Worm (Caenorhabditis elegans): Measurements from ENCODE around the gene F14F7.4.

The F14F7.4 gene

DNA sequence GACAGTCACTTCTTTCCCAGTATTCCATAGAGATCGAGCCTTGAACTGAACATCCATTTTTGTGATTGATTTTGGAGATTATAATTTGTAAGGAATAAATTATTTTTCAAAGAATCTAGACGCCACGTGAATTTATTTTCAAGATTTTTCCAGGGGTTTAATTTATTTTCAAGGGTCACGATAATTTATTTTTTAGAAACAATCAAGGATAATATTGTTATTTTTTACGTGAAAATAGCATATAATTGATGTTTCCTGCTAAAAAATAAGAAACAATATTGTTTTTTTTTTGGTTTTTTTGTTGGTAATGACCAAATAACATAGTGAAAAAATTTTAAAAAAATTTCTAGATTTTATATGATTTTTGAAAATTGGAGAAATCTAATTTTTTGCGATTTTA is at the start of gene F14F7.4:
TSS of gene F14F7.4 (minus strand) at position 101 of the 400 bp plus-strand sequence.
- TF ChIP-seq nhr-67 (tag; optimal IDR thresholded peaks at IDR 0.05), result no peak
- no peak for TF ChIP-seq pha-4 (tag; optimal IDR thresholded peaks at IDR 0.05)
- no peak for TF ChIP-seq nfya-1 (tag; optimal IDR thresholded peaks at IDR 0.05; ENCODE audit: insufficient read depth)
- TF ChIP-seq nhr-76 (tag; optimal IDR thresholded peaks at IDR 0.05), result no peak
- TF ChIP-seq ceh-16 (tag; optimal IDR thresholded peaks at IDR 0.05), result no peak
- no peak for TF ChIP-seq elt-2 (tag; optimal IDR thresholded peaks at IDR 0.05)
- no peak for TF ChIP-seq tbx-2 (tag; optimal IDR thresholded peaks at IDR 0.05)
- no peak for TF ChIP-seq nhr-43 (tag; optimal IDR thresholded peaks at IDR 0.05; ENCODE audit: poor library complexity, severe bottlenecking)
- TF ChIP-seq lsy-12 (tag; optimal IDR thresholded peaks at IDR 0.05), result no peak
- no peak for TF ChIP-seq nhr-237 (tag; optimal IDR thresholded peaks at IDR 0.05)
- no peak for TF ChIP-seq nhr-77 (tag; optimal IDR thresholded peaks at IDR 0.05)
- no peak for TF ChIP-seq nhr-25 (tag; optimal IDR thresholded peaks at IDR 0.05)
- TF ChIP-seq nhr-28 (tag; optimal IDR thresholded peaks at IDR 0.05), result no peak

DNA sequence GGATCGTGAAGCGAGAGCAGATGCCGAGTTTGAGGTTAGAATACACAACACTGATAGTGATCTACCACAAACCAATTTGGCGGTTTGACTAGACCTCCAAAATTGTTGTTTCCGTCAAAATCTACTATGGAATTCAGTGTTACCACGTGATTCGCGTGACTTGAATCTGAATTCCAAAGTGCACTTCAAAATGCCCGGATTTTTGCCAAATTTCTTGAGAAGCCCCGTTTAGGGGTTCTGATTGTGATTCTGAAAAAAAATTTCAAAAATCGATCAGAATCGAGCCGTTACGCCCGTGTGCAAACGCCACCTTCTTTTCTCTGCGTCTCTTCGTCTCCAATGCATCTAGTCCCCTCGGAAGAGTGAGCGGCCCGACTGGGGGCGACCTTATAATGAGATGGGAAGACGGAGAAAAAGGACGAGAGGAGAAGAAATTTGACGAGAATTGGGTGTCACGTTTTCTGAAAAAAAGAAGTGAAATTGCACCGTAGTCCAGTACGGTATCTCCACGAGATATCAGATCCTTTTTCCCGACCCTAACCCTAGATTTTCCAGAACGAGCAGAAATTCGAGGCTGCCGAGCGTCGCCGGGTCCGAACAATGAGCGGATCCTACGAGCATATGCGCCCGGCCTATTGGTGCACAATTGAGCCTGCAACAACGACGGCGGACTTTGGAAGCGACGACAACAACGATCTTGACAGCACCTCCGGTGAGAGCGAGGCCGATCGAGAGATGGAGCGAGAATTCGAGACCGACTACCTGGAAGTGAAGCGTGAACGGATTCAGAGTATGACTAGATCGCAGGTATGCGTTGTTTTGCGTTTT is 42.1 kb upstream of the F14F7.4 start:
- no peak for TF ChIP-seq ceh-82 (tag; optimal IDR thresholded peaks at IDR 0.05)
- TF ChIP-seq mml-1 (tag; optimal IDR thresholded peaks at IDR 0.05), result no peak
- TF ChIP-seq egl-27 (tag; optimal IDR thresholded peaks at IDR 0.05), result no peak
- TF ChIP-seq nhr-67 (tag; optimal IDR thresholded peaks at IDR 0.05), result no peak
- no peak for TF ChIP-seq fos-1 (tag; optimal IDR thresholded peaks at IDR 0.05)
- peak; percentile 10 for TF ChIP-seq nhr-43 (tag; optimal IDR thresholded peaks at IDR 0.05; ENCODE audit: poor library complexity, severe bottlenecking)
- no peak for TF ChIP-seq nhr-76 (tag; optimal IDR thresholded peaks at IDR 0.05)
- TF ChIP-seq sea-2 (GFP tag; optimal IDR thresholded peaks at IDR 0.05), result no peak
- peak; percentile 7 for TF ChIP-seq egl-5 (tag; optimal IDR thresholded peaks at IDR 0.05)
- no peak for TF ChIP-seq tbx-2 (tag; optimal IDR thresholded peaks at IDR 0.05)
- no peak for TF ChIP-seq nhr-28 (tag; optimal IDR thresholded peaks at IDR 0.05)
- TF ChIP-seq nhr-11 (tag; optimal IDR thresholded peaks at IDR 0.05), result no peak
- TF ChIP-seq nhr-12 (tag; optimal IDR thresholded peaks at IDR 0.05), result no peak
- no peak for TF ChIP-seq pqm-1 (tag; optimal IDR thresholded peaks at IDR 0.05)
- TF ChIP-seq aly-2 (tag; optimal IDR thresholded peaks at IDR 0.05), result no peak
- TF ChIP-seq lin-15B (tag; optimal IDR thresholded peaks at IDR 0.05), result no peak
- no peak for TF ChIP-seq eor-1 (tag; optimal IDR thresholded peaks at IDR 0.05)
- no peak for TF ChIP-seq nhr-237 (tag; optimal IDR thresholded peaks at IDR 0.05)
- TF ChIP-seq unc-39 (tag; optimal IDR thresholded peaks at IDR 0.05), result no peak
- TF ChIP-seq unc-62 (GFP tag; optimal IDR thresholded peaks at IDR 0.05), result no peak
- peak; percentile 44 for TF ChIP-seq ama-1 (optimal IDR thresholded peaks at IDR 0.05)
- TF ChIP-seq pha-4 (tag; optimal IDR thresholded peaks at IDR 0.05), result peak; percentile 13
- no peak for TF ChIP-seq jun-1 (tag; optimal IDR thresholded peaks at IDR 0.05)
- no peak for TF ChIP-seq elt-3 (tag; optimal IDR thresholded peaks at IDR 0.05)
- TF ChIP-seq fkh-10 (GFP tag; optimal IDR thresholded peaks at IDR 0.05), result no peak
- TF ChIP-seq elt-2 (tag; optimal IDR thresholded peaks at IDR 0.05), result no peak
- no peak for TF ChIP-seq mdl-1 (tag; optimal IDR thresholded peaks at IDR 0.05)
- TF ChIP-seq ceh-16 (tag; optimal IDR thresholded peaks at IDR 0.05), result no peak
- TF ChIP-seq ztf-4 (tag; optimal IDR thresholded peaks at IDR 0.05), result no peak
- TF ChIP-seq fkh-2 (tag; optimal IDR thresholded peaks at IDR 0.05), result no peak
- TF ChIP-seq ztf-11 (tag; optimal IDR thresholded peaks at IDR 0.05), result no peak
- TF ChIP-seq snpc-4 (tag; optimal IDR thresholded peaks at IDR 0.05), result no peak
- peak; percentile 20 for TF ChIP-seq lin-39 (tag; optimal IDR thresholded peaks at IDR 0.05)
- peak; percentile 18 for TF ChIP-seq hmg-11 (tag; optimal IDR thresholded peaks at IDR 0.05)
- no peak for TF ChIP-seq lsy-12 (tag; optimal IDR thresholded peaks at IDR 0.05)
- TF ChIP-seq nhr-25 (tag; optimal IDR thresholded peaks at IDR 0.05), result peak; percentile 3
- no peak for TF ChIP-seq zag-1 (tag; optimal IDR thresholded peaks at IDR 0.05)
- TF ChIP-seq skn-1 (tag; optimal IDR thresholded peaks at IDR 0.05), result no peak
- no peak for TF ChIP-seq nhr-77 (tag; optimal IDR thresholded peaks at IDR 0.05)
- TF ChIP-seq R02D3.7 (tag; optimal IDR thresholded peaks at IDR 0.05), result no peak
- peak; percentile 39 for TF ChIP-seq nfya-1 (tag; optimal IDR thresholded peaks at IDR 0.05; ENCODE audit: insufficient read depth)
- TF ChIP-seq elt-1 (tag; optimal IDR thresholded peaks at IDR 0.05), result no peak
- TF ChIP-seq daf-12 (tag; optimal IDR thresholded peaks at IDR 0.05), result no peak
- TF ChIP-seq ZK546.5 (tag; optimal IDR thresholded peaks at IDR 0.05), result no peak
- TF ChIP-seq nhr-23 (tag; optimal IDR thresholded peaks at IDR 0.05), result no peak
- no peak for TF ChIP-seq ceh-9 (tag; optimal IDR thresholded peaks at IDR 0.05)
- no peak for TF ChIP-seq ceh-28 (tag; optimal IDR thresholded peaks at IDR 0.05)
